Worm (Caenorhabditis elegans): ENCODE measurements around the gene ZK892.4.

DNA sequence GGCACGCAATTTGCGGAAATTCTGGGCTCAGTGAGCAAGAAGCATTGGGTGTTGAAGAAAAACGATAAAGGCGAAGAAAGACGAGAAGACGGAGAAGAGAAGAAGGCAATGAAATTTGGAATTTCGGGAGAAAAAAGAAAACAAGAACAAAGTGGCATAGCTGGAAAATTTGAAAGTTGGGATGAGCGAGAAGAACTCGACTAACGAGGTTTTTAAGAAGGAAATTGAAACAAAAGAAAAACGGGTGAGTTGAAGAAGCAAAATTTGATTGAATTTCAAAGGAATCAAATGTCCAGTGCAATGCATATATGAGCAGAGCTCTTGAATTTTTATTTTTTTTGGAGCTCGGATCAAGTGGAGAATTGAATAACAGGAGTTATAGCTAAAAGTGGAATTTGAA lies 15.4 kb downstream of the ZK892.4 start:
- TF ChIP-seq hmbx-1 (tag; optimal IDR thresholded peaks at IDR 0.05) (no peak), scrt-1 (GFP tag; IDR thresholded peaks at IDR 0.05) (no peak), ceh-13 (GFP tag; optimal IDR thresholded peaks at IDR 0.05) (no peak), sea-1 (GFP tag; conservative IDR thresholded peaks at IDR 0.05) (no peak), hnd-1 (tag; optimal IDR thresholded peaks at IDR 0.05) (no peak), flt-1 (GFP tag; IDR thresholded peaks at IDR 0.05) (no peak)

Data from whole organism, early embryonic.